Worm (Caenorhabditis elegans) whole organism, L4/young adult: Measurements from ENCODE around the gene tmem-184.

Source experiments
- dao-5 ChIP-seq: sonication (generic microtip); optimal IDR thresholded peaks from 2 replicates; lab custom pipeline; 2016; ENCODE audit warnings: missing genotype, missing genetic modification characterization, moderate library complexity, missing compliant biosample characterization
- him-1 ChIP-seq: sonication (generic microtip); optimal IDR thresholded peaks from 2 replicates; lab custom pipeline; 2016; ENCODE audit warnings: missing genotype, missing genetic modification reagents, missing genetic modification characterization, missing compliant biosample characterization

ce11 chrX:14731828-14732331 is 25.2 kb upstream of the tmem-184 start, which contains the start of gene F33C8.4:
- TF ChIP-seq dao-5 (tag; lab: Kevin White, UChicago) (no peak), him-1 (tag; lab: Kevin White, UChicago) (no peak)
